Worm (Caenorhabditis elegans) whole organism, L4 larva: ENCODE measurements around the gene ZK1127.5.

ENCODE experiments used
- D1046.2 ChIP-seq: fragments of 200-800 bp; sonication (Bioruptor generic); IDR thresholded peaks from 2 replicates; pipeline ENCODE4 v1.3.6; 2022; ENCODE audit warnings: missing genetic modification characterization, missing compliant biosample characterization
- F26F4.8 ChIP-seq: fragments of 200-800 bp; sonication (Bioruptor generic); conservative IDR thresholded peaks from 2 replicates; pipeline ENCODE4 v1.3.6; 2022; ENCODE audit warnings: missing genetic modification characterization, missing compliant biosample characterization
- F44E2.7 ChIP-seq: fragments of 200-800 bp; sonication (Bioruptor generic); IDR thresholded peaks from 2 replicates; pipeline ENCODE4 v2.1.2; 2022; ENCODE audit warnings: missing genetic modification characterization, missing compliant biosample characterization
- F49E8.2 ChIP-seq: sonication (generic microtip); optimal IDR thresholded peaks from 2 replicates; lab custom pipeline; 2016; ENCODE audit warnings: missing compliant biosample characterization, mild to moderate bottlenecking, missing genetic modification characterization, borderline replicate concordance
- R02D3.7 ChIP-seq: fragments of 150-350 bp; sonication (generic microtip); optimal IDR thresholded peaks from 3 replicates; lab custom pipeline; 2014; ENCODE audit warnings: missing biosample characterization, missing genetic modification characterization
- T20F7.1 ChIP-seq: fragments of 200-800 bp; sonication (Bioruptor generic); optimal IDR thresholded peaks from 2 replicates; lab custom pipeline; 2018; ENCODE audit warnings: mild to moderate bottlenecking, missing genetic modification characterization, missing compliant biosample characterization
- Y48G9A.11 ChIP-seq: fragments of 200-800 bp; sonication (Bioruptor generic); IDR thresholded peaks from 2 replicates; pipeline ENCODE4 v1.3.6; 2022; ENCODE audit warnings: missing genetic modification reagents, missing genetic modification characterization, missing compliant biosample characterization
- Y75B8A.6 ChIP-seq: fragments of 200-800 bp; sonication (Bioruptor generic); IDR thresholded peaks from 2 replicates; pipeline ENCODE4 v1.3.6; 2022; ENCODE audit warnings: missing genetic modification reagents, missing genetic modification characterization, missing compliant biosample characterization
- aha-1 ChIP-seq: fragments of 150-350 bp; peaks from one replicate; lab custom pipeline; 2014; ENCODE audit warnings: missing biosample characterization, missing genetic modification characterization
- aly-2 ChIP-seq: sonication (generic microtip); optimal IDR thresholded peaks from 2 replicates; lab custom pipeline; 2018; ENCODE audit warnings: missing biosample characterization, missing genetic modification characterization
- attf-4 ChIP-seq: sonication (generic microtip); optimal IDR thresholded peaks from 3 replicates; lab custom pipeline; 2017; ENCODE audit warnings: missing biosample characterization, missing genetic modification characterization
- ceh-28 ChIP-seq: fragments of 150-350 bp; optimal IDR thresholded peaks from 2 replicates; lab custom pipeline; 2014; ENCODE audit warnings: missing biosample characterization, missing genetic modification reagents, missing genetic modification characterization
- ceh-32 ChIP-seq: sonication (generic microtip); optimal IDR thresholded peaks from 2 replicates; lab custom pipeline; 2016; ENCODE audit warnings: mild to moderate bottlenecking, missing genetic modification characterization, missing compliant biosample characterization; ENCODE audit not compliant: poor library complexity
- ceh-44 ChIP-seq: fragments of 200-800 bp; sonication (Bioruptor generic); IDR thresholded peaks from 2 replicates; pipeline ENCODE4 v1.3.6; 2022; ENCODE audit warnings: missing genetic modification reagents, missing genetic modification characterization, missing compliant biosample characterization
- ces-1 ChIP-seq: fragments of 150-350 bp; sonication (generic microtip); optimal IDR thresholded peaks from 4 replicates; lab custom pipeline; 2014; ENCODE audit warnings: missing biosample characterization, missing genetic modification reagents, missing genetic modification characterization
- daf-16 ChIP-seq, 3 experiments: sonication (generic microtip); optimal IDR thresholded peaks; 2 replicates each; lab custom pipeline; 2016 to 2017; ENCODE audit warnings: missing genetic modification characterization in 3 of 3, missing genetic modification reagents in 3 of 3, mild to moderate bottlenecking in 2 of 3, missing compliant biosample characterization in 2 of 3, missing biosample characterization in 1 of 3, moderate library complexity in 1 of 3
- daf-19 ChIP-seq: fragments of 200-800 bp; sonication (Bioruptor generic); conservative IDR thresholded peaks from 2 replicates; pipeline ENCODE4 v1.3.6; 2022; ENCODE audit warnings: missing genetic modification characterization, missing compliant biosample characterization
- dmd-8 ChIP-seq: fragments of 200-800 bp; sonication (Bioruptor generic); IDR thresholded peaks from 2 replicates; pipeline ENCODE4 v1.3.6; 2022; ENCODE audit warnings: missing genetic modification characterization, missing compliant biosample characterization
- dve-1 ChIP-seq: sonication (generic microtip); optimal IDR thresholded peaks from 2 replicates; lab custom pipeline; 2017; ENCODE audit warnings: antibody characterized with exemption, mild to moderate bottlenecking, missing genetic modification characterization, missing compliant biosample characterization; ENCODE audit not compliant: insufficient read depth
- egl-27 ChIP-seq: sonication (generic microtip); optimal IDR thresholded peaks from 3 replicates; lab custom pipeline; 2017; ENCODE audit warnings: missing biosample characterization, missing genetic modification reagents, missing genetic modification characterization
- fkh-10 ChIP-seq: fragments of 150-350 bp; optimal IDR thresholded peaks from 2 replicates; lab custom pipeline; 2014; ENCODE audit warnings: missing biosample characterization, missing genetic modification reagents, missing genetic modification characterization
- fos-1 ChIP-seq: fragments of 150-350 bp; optimal IDR thresholded peaks from 2 replicates; lab custom pipeline; 2014; ENCODE audit warnings: missing biosample characterization, missing genetic modification characterization
- gei-8 ChIP-seq: fragments of 200-800 bp; sonication (Bioruptor generic); optimal IDR thresholded peaks from 2 replicates; lab custom pipeline; 2018; ENCODE audit warnings: mild to moderate bottlenecking, missing genetic modification characterization, missing compliant biosample characterization
- hif-1 ChIP-seq, 2 experiments: sonication (generic microtip); optimal IDR thresholded peaks; 2 replicates each; lab custom pipeline; 2016 to 2017; ENCODE audit warnings: missing compliant biosample characterization in 2 of 2, missing genetic modification characterization in 2 of 2, missing genetic modification reagents in 2 of 2, missing genotype in 2 of 2, mild to moderate bottlenecking in 1 of 2
- hlh-11 ChIP-seq: fragments of 200-800 bp; sonication (Bioruptor generic); optimal IDR thresholded peaks from 2 replicates; lab custom pipeline; 2018; ENCODE audit warnings: mild to moderate bottlenecking, missing genetic modification characterization, missing compliant biosample characterization
- lim-7 ChIP-seq: fragments of 200-800 bp; sonication (Bioruptor generic); IDR thresholded peaks from 2 replicates; pipeline ENCODE4 v1.3.6; 2022; ENCODE audit warnings: missing genetic modification characterization, missing compliant biosample characterization
- lin-29 ChIP-seq: fragments of 200-800 bp; sonication (Bioruptor generic); IDR thresholded peaks from 2 replicates; pipeline ENCODE4 v1.3.6; 2022; ENCODE audit warnings: missing genetic modification reagents, missing genetic modification characterization, missing compliant biosample characterization
- lin-38 ChIP-seq: fragments of 200-800 bp; sonication (Bioruptor generic); IDR thresholded peaks from 2 replicates; pipeline ENCODE4 v1.3.6; 2022; ENCODE audit warnings: missing genetic modification reagents, missing genetic modification characterization, missing compliant biosample characterization
- lir-3 ChIP-seq: sonication (generic microtip); optimal IDR thresholded peaks from 2 replicates; lab custom pipeline; 2016; ENCODE audit warnings: mild to moderate bottlenecking, missing genetic modification characterization, missing compliant biosample characterization
- lsy-2 ChIP-seq, 2 experiments: fragments of 150-350 bp in 1 of 2; sonication (generic microtip) in 1 of 2; optimal IDR thresholded peaks; 2 replicates each; lab custom pipeline; 2014 to 2017; ENCODE audit warnings: missing biosample characterization in 2 of 2, missing genetic modification characterization in 2 of 2
- madf-5 ChIP-seq, 2 experiments: fragments of 200-800 bp; sonication (Bioruptor generic); IDR thresholded peaks; 2 replicates each; pipeline ENCODE4 v1.3.6; 2022; ENCODE audit warnings: missing compliant biosample characterization in 2 of 2, missing genetic modification characterization in 2 of 2
- mdt-29 ChIP-seq: fragments of 200-800 bp; sonication (Bioruptor generic); IDR thresholded peaks from 2 replicates; pipeline ENCODE4 v1.3.6; 2022; ENCODE audit warnings: missing genetic modification reagents, missing genetic modification characterization, missing compliant biosample characterization
- mes-2 ChIP-seq: sonication (generic microtip); optimal IDR thresholded peaks from 2 replicates; lab custom pipeline; 2016; ENCODE audit warnings: missing genotype, mild to moderate bottlenecking, missing genetic modification characterization, missing compliant biosample characterization; ENCODE audit not compliant: poor library complexity, severe bottlenecking
- mxl-3 ChIP-seq: fragments of 200-800 bp; sonication (Bioruptor generic); optimal IDR thresholded peaks from 2 replicates; lab custom pipeline; 2018; ENCODE audit warnings: mild to moderate bottlenecking, missing genetic modification characterization, missing compliant biosample characterization
- nhr-11 ChIP-seq: fragments of 150-350 bp; optimal IDR thresholded peaks from 2 replicates; lab custom pipeline; 2014; ENCODE audit warnings: missing biosample characterization, missing genetic modification characterization
- nhr-237 ChIP-seq: sonication (generic microtip); optimal IDR thresholded peaks from 2 replicates; lab custom pipeline; 2017; ENCODE audit warnings: missing biosample characterization, missing genetic modification characterization
- nhr-28 ChIP-seq: fragments of 150-350 bp; optimal IDR thresholded peaks from 2 replicates; lab custom pipeline; 2014; ENCODE audit warnings: missing biosample characterization, missing genetic modification characterization
- nhr-6 ChIP-seq: fragments of 150-350 bp; optimal IDR thresholded peaks from 2 replicates; lab custom pipeline; 2014; ENCODE audit warnings: missing biosample characterization, missing genetic modification characterization
- nhr-77 ChIP-seq: fragments of 150-350 bp; optimal IDR thresholded peaks from 2 replicates; lab custom pipeline; 2014; ENCODE audit warnings: missing biosample characterization, missing genetic modification characterization
- php-3 ChIP-seq: fragments of 200-800 bp; sonication (Bioruptor generic); IDR thresholded peaks from 2 replicates; pipeline ENCODE4 v1.3.6; 2022; ENCODE audit warnings: missing genetic modification reagents, missing genetic modification characterization, missing compliant biosample characterization
- skn-1 ChIP-seq: fragments of 150-350 bp; optimal IDR thresholded peaks from 2 replicates; lab custom pipeline; 2014; ENCODE audit warnings: missing biosample characterization, missing genetic modification characterization
- unc-130 ChIP-seq: sonication (generic microtip); optimal IDR thresholded peaks from 2 replicates; lab custom pipeline; 2016; ENCODE audit warnings: missing genetic modification reagents, missing genetic modification characterization, missing compliant biosample characterization
- unc-39 ChIP-seq: sonication (generic microtip); optimal IDR thresholded peaks from 2 replicates; lab custom pipeline; 2017; ENCODE audit warnings: missing biosample characterization, missing genetic modification characterization
- unc-62 ChIP-seq, 3 experiments: fragments of 150-350 bp in 1 of 3; sonication (generic microtip); optimal IDR thresholded peaks in 2 of 3; peaks in 1 of 3; 1 replicate in 1 of 3; 2 replicates in 2 of 3; lab custom pipeline; 2014 to 2017; ENCODE audit warnings: missing biosample characterization in 3 of 3, missing genetic modification characterization in 3 of 3, missing genetic modification reagents in 3 of 3, missing genotype in 1 of 3
- zag-1 ChIP-seq: fragments of 150-350 bp; optimal IDR thresholded peaks from 2 replicates; lab custom pipeline; 2014; ENCODE audit warnings: missing biosample characterization, missing genetic modification characterization

ZK1127.5 gene

ce11 chrII:7022370-7023001, 28.0 kb upstream of the ZK1127.5 start, which contains the start of the genes lst-6 and lst-5 (continued):
- TF ChIP-seq daf-16 (GFP tag; optimal IDR thresholded peaks at IDR 0.05; lab: Kevin White, UChicago) (peak in 1 of 2 experiments; percentile 34), daf-16 (tag; optimal IDR thresholded peaks at IDR 0.05; lab: Kevin White, UChicago) (peak; percentile 51), lin-38 (GFP tag; lab: Robert Waterston, UW) (peak; percentile 81), lsy-2 (tag; optimal IDR thresholded peaks at IDR 0.05; lab: Kevin White, UChicago) (peak; percentile 39 to 86), mes-2 (tag; lab: Kevin White, UChicago) (peak; percentile 71)

DNA sequence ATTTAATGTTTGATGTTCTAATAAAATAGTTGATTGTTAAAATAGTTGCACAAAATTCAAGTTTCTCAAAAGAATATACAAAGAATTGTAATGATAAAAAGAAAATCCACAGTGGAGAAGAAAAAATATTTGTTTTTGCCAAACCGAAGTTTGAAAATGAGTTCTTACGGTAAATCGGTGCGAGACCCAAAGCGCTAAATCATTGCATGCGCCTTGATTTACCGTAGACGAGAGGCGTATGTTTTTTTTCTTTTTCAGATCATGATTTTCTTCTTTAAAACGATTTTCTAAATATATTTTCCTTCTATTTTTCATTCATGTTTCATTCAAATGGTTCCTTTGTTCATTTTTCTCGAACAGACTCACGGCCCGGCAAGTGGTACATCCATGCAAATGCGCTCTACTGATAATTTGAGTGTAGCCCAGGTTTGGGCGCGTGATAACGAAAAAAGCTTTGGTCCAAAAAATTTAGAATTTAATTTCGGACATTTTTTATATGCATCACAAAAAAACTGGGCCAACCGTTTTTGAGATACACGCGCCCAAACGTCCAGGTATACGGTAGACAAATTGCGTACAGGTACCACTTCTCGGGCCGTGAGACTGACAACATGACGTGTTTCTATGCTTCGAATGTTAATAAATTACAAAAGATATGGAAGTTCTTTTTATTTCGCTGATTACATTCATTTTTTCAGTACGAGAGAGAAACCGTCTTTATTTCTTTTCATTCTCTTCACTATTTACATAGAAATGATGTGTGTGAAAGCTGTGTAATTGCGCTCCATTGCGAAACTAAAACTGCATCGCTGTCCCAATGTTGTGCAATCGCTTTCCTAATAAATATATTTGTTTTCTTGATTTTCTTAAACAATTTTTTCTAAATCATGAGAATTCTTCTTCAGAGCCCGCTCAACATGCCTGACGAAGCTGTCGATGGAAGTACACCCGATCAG, 25.3 kb upstream of the ZK1127.5 start, which contains the start of gene znf-598:
znf-598 (plus strand) TSS at position 906 of the 956 bp plus-strand sequence.
- TF ChIP-seq mxl-3 (GFP tag; lab: Kevin White, UChicago) (no peak), fkh-10 (GFP tag; lab: Kevin White, UChicago) (no peak), hif-1 (tag; optimal IDR thresholded peaks at IDR 0.05; lab: Kevin White, UChicago) (peak in 1 of 2 experiments; percentile 6), F49E8.2 (no peak), dmd-8 (GFP tag; lab: Robert Waterston, UW) (no peak), skn-1 (no peak), Y48G9A.11 (GFP tag; lab: Robert Waterston, UW) (no peak), ceh-44 (GFP tag; lab: Robert Waterston, UW) (no peak), ces-1 (GFP tag; lab: Kevin White, UChicago) (no peak), zag-1 (tag; lab: Kevin White, UChicago) (no peak), lim-7 (GFP tag; lab: Robert Waterston, UW) (no peak), lsy-2 (tag; optimal IDR thresholded peaks at IDR 0.05; lab: Kevin White, UChicago) (peak in 1 of 2 experiments; percentile 83), nhr-237 (tag; lab: Kevin White, UChicago) (no peak), nhr-11 (tag; lab: Kevin White, UChicago) (peak; percentile 29), dve-1 (peak; percentile 58), lir-3 (tag; lab: Kevin White, UChicago) (no peak), fos-1 (no peak), F26F4.8 (GFP tag; lab: Robert Waterston, UW) (no peak), lin-38 (GFP tag; lab: Robert Waterston, UW) (peak; percentile 90), attf-4 (tag; lab: Kevin White, UChicago) (no peak), php-3 (GFP tag; lab: Robert Waterston, UW) (peak; percentile 70), madf-5 (GFP tag; IDR thresholded peaks at IDR 0.05; lab: Robert Waterston, UW) (no peak), aly-2 (tag; lab: Kevin White, UChicago) (no peak), nhr-77 (tag; lab: Kevin White, UChicago) (peak; percentile 57), gei-8 (no peak), unc-130 (GFP tag; lab: Kevin White, UChicago) (no peak), unc-62 (GFP tag; optimal IDR thresholded peaks at IDR 0.05 in 1 of 2; lab: Kevin White, UChicago) (no peak), unc-62 (tag; optimal IDR thresholded peaks at IDR 0.05; lab: Kevin White, UChicago) (no peak), hlh-11 (tag; lab: Kevin White, UChicago) (peak; percentile 56), nhr-6 (tag; lab: Kevin White, UChicago) (peak; percentile 43), egl-27 (tag; lab: Kevin White, UChicago) (no peak), daf-19 (GFP tag; lab: Robert Waterston, UW) (no peak), aha-1 (peak; percentile 84), F44E2.7 (GFP tag; lab: Robert Waterston, UW) (no peak), Y75B8A.6 (GFP tag; lab: Robert Waterston, UW) (no peak), D1046.2 (no peak), R02D3.7 (no peak), mdt-29 (GFP tag; lab: Robert Waterston, UW) (no peak), unc-39 (tag; lab: Kevin White, UChicago) (no peak), nhr-28 (tag; lab: Kevin White, UChicago) (peak; percentile 69), ceh-32 (tag; lab: Kevin White, UChicago) (no peak), T20F7.1 (GFP tag; lab: Kevin White, UChicago) (peak; percentile 67), lin-29 (GFP tag; lab: Robert Waterston, UW) (no peak), ceh-28 (no peak)
